Worm (Caenorhabditis elegans) whole organism, L2 larva: ENCODE measurements around the gene sam-10.

ENCODE experiments used
- R02D3.7 ChIP-seq: fragments of 150-350 bp; optimal IDR thresholded peaks from 2 replicates; lab custom pipeline; 2014; ENCODE audit warnings: missing biosample characterization, missing genetic modification characterization
- Y55F3AM.14 ChIP-seq: fragments of 200-800 bp; sonication (Bioruptor generic); optimal IDR thresholded peaks from 2 replicates; lab custom pipeline; 2018; ENCODE audit warnings: mild to moderate bottlenecking, missing genetic modification characterization, missing compliant biosample characterization
- ZK546.5 ChIP-seq: sonication (generic microtip); optimal IDR thresholded peaks from 2 replicates; lab custom pipeline; 2017; ENCODE audit warnings: missing biosample characterization, missing genetic modification characterization
- blmp-1 ChIP-seq: sonication (generic microtip); optimal IDR thresholded peaks from 2 replicates; lab custom pipeline; 2017; ENCODE audit warnings: missing genetic modification characterization, mild to moderate bottlenecking, missing compliant biosample characterization, antibody characterized with exemption, moderate library complexity; ENCODE audit not compliant: insufficient read depth
- ceh-16 ChIP-seq: fragments of 150-350 bp; optimal IDR thresholded peaks from 2 replicates; lab custom pipeline; 2014; ENCODE audit warnings: missing biosample characterization, missing genetic modification characterization
- crh-2 ChIP-seq: sonication (generic microtip); optimal IDR thresholded peaks from 2 replicates; lab custom pipeline; 2017; ENCODE audit warnings: missing biosample characterization, missing genetic modification characterization
- egl-27 ChIP-seq: sonication (generic microtip); optimal IDR thresholded peaks from 3 replicates; lab custom pipeline; 2017; ENCODE audit warnings: missing biosample characterization, missing genetic modification reagents, missing genetic modification characterization
- elt-3 ChIP-seq: sonication (generic microtip); optimal IDR thresholded peaks from 2 replicates; lab custom pipeline; 2017; ENCODE audit warnings: missing biosample characterization, missing genetic modification characterization
- fos-1 ChIP-seq: fragments of 150-350 bp; optimal IDR thresholded peaks from 2 replicates; lab custom pipeline; 2014; ENCODE audit warnings: missing biosample characterization, missing genetic modification characterization
- gmeb-1 ChIP-seq: fragments of 150-350 bp; optimal IDR thresholded peaks from 2 replicates; lab custom pipeline; 2014; ENCODE audit warnings: missing biosample characterization, missing genetic modification characterization
- lin-11 ChIP-seq: fragments of 150-350 bp; sonication (generic microtip); optimal IDR thresholded peaks from 2 replicates; lab custom pipeline; 2014; ENCODE audit warnings: missing biosample characterization, missing genetic modification characterization, inconsistent platforms, mixed read lengths
- lin-13 ChIP-seq: fragments of 150-350 bp; optimal IDR thresholded peaks from 2 replicates; lab custom pipeline; 2014; ENCODE audit warnings: missing biosample characterization, missing genetic modification reagents, missing genetic modification characterization
- lsy-2 ChIP-seq, 2 experiments: fragments of 150-350 bp in 1 of 2; sonication (generic microtip) in 1 of 2; optimal IDR thresholded peaks; 2 replicates each; lab custom pipeline; 2014 to 2017; ENCODE audit warnings: missing biosample characterization in 2 of 2, missing genetic modification characterization in 2 of 2
- mab-5 ChIP-seq: fragments of 150-350 bp; optimal IDR thresholded peaks from 2 replicates; lab custom pipeline; 2014; ENCODE audit warnings: missing biosample characterization, missing genetic modification characterization
- mbf-1 ChIP-seq: sonication (generic microtip); optimal IDR thresholded peaks from 2 replicates; lab custom pipeline; 2017; ENCODE audit warnings: missing biosample characterization, missing genetic modification characterization
- mdl-1 ChIP-seq, 2 experiments: fragments of 150-350 bp in 1 of 2; sonication (generic microtip) in 1 of 2; optimal IDR thresholded peaks; 2 replicates each; lab custom pipeline; 2017; ENCODE audit warnings: missing biosample characterization in 2 of 2, missing genetic modification characterization in 2 of 2
- nhr-11 ChIP-seq: fragments of 150-350 bp; optimal IDR thresholded peaks from 2 replicates; lab custom pipeline; 2014; ENCODE audit warnings: missing biosample characterization, missing genetic modification characterization
- nhr-12 ChIP-seq: fragments of 150-350 bp; optimal IDR thresholded peaks from 2 replicates; lab custom pipeline; 2014; ENCODE audit warnings: missing biosample characterization, missing genetic modification characterization
- nhr-129 ChIP-seq: fragments of 150-350 bp; optimal IDR thresholded peaks from 2 replicates; lab custom pipeline; 2014; ENCODE audit warnings: missing biosample characterization, missing genetic modification characterization
- nhr-21 ChIP-seq: fragments of 150-350 bp; optimal IDR thresholded peaks from 2 replicates; lab custom pipeline; 2014; ENCODE audit warnings: missing biosample characterization, missing genetic modification characterization
- nhr-237 ChIP-seq: fragments of 150-350 bp; optimal IDR thresholded peaks from 2 replicates; lab custom pipeline; 2014; ENCODE audit warnings: missing biosample characterization, missing genetic modification characterization
- nhr-25 ChIP-seq: fragments of 150-350 bp; sonication (generic microtip); optimal IDR thresholded peaks from 3 replicates; lab custom pipeline; 2014; ENCODE audit warnings: missing biosample characterization, missing genetic modification characterization
- nhr-6 ChIP-seq: fragments of 150-350 bp; optimal IDR thresholded peaks from 2 replicates; lab custom pipeline; 2014; ENCODE audit warnings: missing biosample characterization, missing genetic modification characterization
- nhr-77 ChIP-seq: fragments of 150-350 bp; optimal IDR thresholded peaks from 2 replicates; lab custom pipeline; 2014; ENCODE audit warnings: missing biosample characterization, missing genetic modification characterization
- peb-1 ChIP-seq: fragments of 150-350 bp; optimal IDR thresholded peaks from 2 replicates; lab custom pipeline; 2014; ENCODE audit warnings: missing biosample characterization, missing genetic modification characterization
- sma-3 ChIP-seq: sonication (generic microtip); optimal IDR thresholded peaks from 2 replicates; lab custom pipeline; 2016; ENCODE audit warnings: missing genetic modification reagents, missing genetic modification characterization, missing compliant biosample characterization
- snpc-4 ChIP-seq: fragments of 150-350 bp; optimal IDR thresholded peaks from 2 replicates; lab custom pipeline; 2014; ENCODE audit warnings: missing biosample characterization, missing genetic modification characterization
- unc-39 ChIP-seq: fragments of 150-350 bp; optimal IDR thresholded peaks from 2 replicates; lab custom pipeline; 2014; ENCODE audit warnings: missing biosample characterization, missing genetic modification characterization
- unc-62 ChIP-seq: fragments of 150-350 bp; optimal IDR thresholded peaks from 2 replicates; lab custom pipeline; 2014; ENCODE audit warnings: missing biosample characterization, missing genetic modification reagents, missing genetic modification characterization
- zag-1 ChIP-seq: fragments of 150-350 bp; optimal IDR thresholded peaks from 2 replicates; lab custom pipeline; 2014; ENCODE audit warnings: missing biosample characterization, missing genetic modification characterization
- ztf-1 ChIP-seq: fragments of 200-800 bp; sonication (Bioruptor generic); conservative IDR thresholded peaks from 2 replicates; pipeline ENCODE4 v1.3.6; 2022; ENCODE audit warnings: missing genetic modification characterization, missing compliant biosample characterization
- ztf-11 ChIP-seq: sonication (generic microtip); optimal IDR thresholded peaks from 2 replicates; lab custom pipeline; 2017; ENCODE audit warnings: missing biosample characterization, missing genetic modification characterization

Gene sam-10

ce11 chrII:13289891-13290290 is 40.4 kb downstream of the sam-10 start:
- TF ChIP-seq nhr-11 (tag; lab: Kevin White, UChicago): no peak
- peak; percentile 39 for TF ChIP-seq snpc-4 (tag; lab: Kevin White, UChicago)
- TF ChIP-seq, all 48 proteins: peak for 1

- TF ChIP-seq gmeb-1 (tag; lab: Kevin White, UChicago) (no peak), lsy-2 (tag; optimal IDR thresholded peaks at IDR 0.05; lab: Kevin White, UChicago) (no peak), mdl-1 (tag; optimal IDR thresholded peaks at IDR 0.05; lab: Kevin White, UChicago) (no peak), sma-3 (GFP tag; lab: Kevin White, UChicago) (no peak)
These were observed 44.6 kb downstream of the sam-10 start, which contains the start of gene ztf-22 for ce11 chrII:13285729-13286128. Gene ztf-22 (minus strand): TSS chrII:13285829.

ce11 chrII:13284148-13284547 is 46.2 kb downstream of the sam-10 start:
- no peak for TF ChIP-seq sma-3 (GFP tag; lab: Kevin White, UChicago)
- TF ChIP-seq zag-1 (tag; lab: Kevin White, UChicago): no peak
- TF ChIP-seq mbf-1 (tag; lab: Kevin White, UChicago): no peak
- no peak for TF ChIP-seq nhr-6 (tag; lab: Kevin White, UChicago)
- TF ChIP-seq nhr-12 (tag; lab: Kevin White, UChicago): no peak
- no peak for TF ChIP-seq nhr-25
- TF ChIP-seq Y55F3AM.14: no peak
- no peak for TF ChIP-seq mab-5
- TF ChIP-seq ztf-1 (GFP tag; lab: Robert Waterston, UW): no peak
- no peak for TF ChIP-seq ceh-16 (tag; lab: Kevin White, UChicago)
- no peak for TF ChIP-seq lin-13
- no peak for TF ChIP-seq nhr-21
- TF ChIP-seq, all 48 proteins: peak for 0

DNA sequence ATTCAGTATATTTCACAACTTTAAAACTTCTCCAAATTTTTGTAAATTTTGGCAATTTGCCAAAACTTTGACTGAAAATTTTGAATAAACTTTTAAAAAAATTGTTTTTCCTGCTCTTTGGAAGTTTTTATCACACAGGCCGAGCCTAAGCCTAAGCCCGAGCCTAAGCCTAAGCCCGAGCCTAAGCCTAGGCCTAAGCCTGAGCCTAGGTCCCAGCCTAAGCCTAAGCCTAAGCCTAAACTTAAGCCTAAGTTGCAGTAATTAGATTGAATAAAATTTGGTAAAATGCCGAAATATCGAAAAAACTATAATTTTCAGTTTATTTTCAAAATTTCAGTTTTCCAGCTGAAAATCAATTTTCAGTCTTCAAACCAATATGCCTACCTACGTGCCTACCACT is 46.8 kb downstream of the sam-10 start:
- TF ChIP-seq elt-3 (tag; lab: Kevin White, UChicago): no peak
- no peak for TF ChIP-seq snpc-4 (tag; lab: Kevin White, UChicago)
- no peak for TF ChIP-seq ZK546.5 (tag; lab: Kevin White, UChicago)
- TF ChIP-seq nhr-11 (tag; lab: Kevin White, UChicago): no peak
- no peak for TF ChIP-seq blmp-1 (tag; lab: Kevin White, UChicago)
- no peak for TF ChIP-seq nhr-237
- TF ChIP-seq crh-2 (tag; lab: Kevin White, UChicago): no peak
- TF ChIP-seq lin-11 (tag; lab: Kevin White, UChicago): no peak
- no peak for TF ChIP-seq Y55F3AM.14
- no peak for TF ChIP-seq nhr-77 (tag; lab: Kevin White, UChicago)
- TF ChIP-seq fos-1 (tag; lab: Kevin White, UChicago): no peak
- TF ChIP-seq R02D3.7: no peak
- no peak for TF ChIP-seq mbf-1 (tag; lab: Kevin White, UChicago)
- no peak for TF ChIP-seq egl-27

- TF ChIP-seq nhr-25 (no peak), crh-2 (tag; lab: Kevin White, UChicago) (no peak), ztf-11 (tag; lab: Kevin White, UChicago) (no peak), nhr-21 (no peak), ZK546.5 (tag; lab: Kevin White, UChicago) (no peak), peb-1 (no peak), unc-62 (GFP tag; lab: Kevin White, UChicago) (no peak), egl-27 (no peak), lin-13 (no peak), Y55F3AM.14 (no peak), mbf-1 (tag; lab: Kevin White, UChicago) (no peak), mdl-1 (tag; optimal IDR thresholded peaks at IDR 0.05; lab: Kevin White, UChicago) (no peak), mab-5 (no peak), nhr-129 (tag; lab: Kevin White, UChicago) (no peak), unc-39 (tag; lab: Kevin White, UChicago) (no peak)
- TF ChIP-seq, all 48 proteins: peak for 0
These were observed 47.8 kb downstream of the sam-10 start for ce11 chrII:13282566-13282965.
